Fruit fly (Drosophila melanogaster) S2 (cell line): Measurements from ENCODE around the gene sima.

Source experiments
- CG8478 ChIP-seq: fragments of >200 bp; optimal IDR thresholded peaks from 2 replicates; lab custom pipeline; 2018
- CTCF ChIP-seq, 2 experiments: fragments of >200 bp; optimal IDR thresholded peaks; 2 replicates each; lab custom pipeline; 2018

dm6 chr3R:30090261-30091006, 32.3 kb downstream of the sima start:
- TF ChIP-seq CTCF (optimal IDR thresholded peaks at IDR 0.05; lab: Kevin White, UChicago), result no peak
- no peak for TF ChIP-seq CG8478
